Fruit fly (Drosophila melanogaster) whole organism, pupa: ENCODE measurements around the gene SPH93.

ENCODE experiments used
- CG10348 ChIP-seq: fragments of 200-800 bp; sonication (Bioruptor generic); IDR thresholded peaks from 2 replicates; pipeline ENCODE4 v1.3.6; 2022; ENCODE audit warnings: missing biosample characterization, missing genetic modification characterization
- CG14655 ChIP-seq: fragments of 200-800 bp; sonication (Bioruptor generic); optimal IDR thresholded peaks from 3 replicates; lab custom pipeline; 2017; ENCODE audit warnings: mild to moderate bottlenecking, missing biosample characterization, missing genetic modification reagents, missing genetic modification characterization
- CG15710 ChIP-seq: fragments of 200-800 bp; sonication (Bioruptor generic); optimal IDR thresholded peaks from 2 replicates; lab custom pipeline; 2018; ENCODE audit warnings: missing biosample characterization, mild to moderate bottlenecking, missing genetic modification characterization, moderate library complexity
- CG8301 ChIP-seq: fragments of 200-800 bp; sonication (Bioruptor generic); optimal IDR thresholded peaks from 2 replicates; lab custom pipeline; 2018; ENCODE audit warnings: missing biosample characterization, mild to moderate bottlenecking, missing genetic modification characterization
- fd96Ca ChIP-seq: fragments of 200-800 bp; sonication (Bioruptor generic); IDR thresholded peaks from 3 replicates; pipeline ENCODE4 v1.3.6; 2022; ENCODE audit warnings: missing biosample characterization, missing genetic modification characterization

dm6 chr2L:17425412-17425811 is 30.3 kb downstream of the SPH93 start:
- TF ChIP-seq fd96Ca (GFP tag; lab: Robert Waterston, UW) (no peak), CG15710 (tag; lab: Kevin White, UChicago) (no peak), CG8301 (no peak), CG10348 (GFP tag; lab: Robert Waterston, UW) (no peak), CG14655 (GFP tag; lab: Kevin White, UChicago) (no peak)
